Fruit fly (Drosophila melanogaster): ENCODE results near the gene CG15879.

The CG15879 gene

DNA sequence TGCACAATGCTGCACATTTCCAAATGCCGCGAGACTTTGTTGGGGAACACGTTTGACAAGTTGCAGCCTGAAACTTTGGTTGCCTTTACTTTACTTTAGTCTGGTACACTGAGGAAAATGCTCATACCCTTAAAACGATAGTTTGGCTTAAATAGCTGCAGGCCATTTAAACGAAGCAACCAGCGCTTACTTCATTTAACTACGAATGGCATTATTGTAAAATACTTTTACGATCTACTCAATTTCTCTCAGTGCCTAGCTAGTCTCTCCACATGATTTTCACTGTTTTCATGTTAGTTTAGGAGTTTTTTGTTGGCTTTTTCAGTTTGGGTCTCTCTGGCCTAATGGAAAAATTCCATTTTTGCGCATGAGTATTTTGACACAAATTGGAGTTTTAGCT lies 6.9 kb downstream of the CG15879 start (continued):
- TF ChIP-seq CG4617 (GFP tag; optimal IDR thresholded peaks at IDR 0.05; ENCODE audit: borderline replicate concordance) (no peak), sisA (GFP tag; IDR thresholded peaks at IDR 0.05) (peak; percentile 88), Lpt (GFP tag; optimal IDR thresholded peaks at IDR 0.05) (no peak), CG10274 (GFP tag; optimal IDR thresholded peaks at IDR 0.05) (no peak), CG10979 (tag; optimal IDR thresholded peaks at IDR 0.05) (peak; percentile 84), luna (GFP tag; optimal IDR thresholded peaks at IDR 0.05) (no peak), pb (GFP tag; optimal IDR thresholded peaks at IDR 0.05) (peak; percentile 63), Atf-2 (GFP tag; optimal IDR thresholded peaks at IDR 0.05) (peak; percentile 30), Ada2b (GFP tag; IDR thresholded peaks at IDR 0.05) (peak; percentile 79), CG1603 (tag; optimal IDR thresholded peaks at IDR 0.05) (peak; percentile 82), ATbp (GFP tag; optimal IDR thresholded peaks at IDR 0.05) (peak; percentile 75), ap (GFP tag; IDR thresholded peaks at IDR 0.05) (peak; percentile 85), CG11560 (tag; IDR thresholded peaks at IDR 0.05) (peak; percentile 54; the same call in 2 of the 3 replicates), Fer3 (tag; optimal IDR thresholded peaks at IDR 0.05) (peak; percentile 29), CG18011 (GFP tag; optimal IDR thresholded peaks at IDR 0.05) (no peak), crc (GFP tag; optimal IDR thresholded peaks at IDR 0.05) (peak; percentile 59), CG7745 (tag; optimal IDR thresholded peaks at IDR 0.05) (no peak), hb (GFP tag; IDR thresholded peaks at IDR 0.05; ENCODE audit: partially characterized antibody) (no peak), pum (GFP tag; optimal IDR thresholded peaks at IDR 0.05) (peak; percentile 70), oc (tag; optimal IDR thresholded peaks at IDR 0.05) (peak; percentile 54), Awh (GFP tag; IDR thresholded peaks at IDR 0.05) (peak; percentile 90), Lhr (GFP tag; optimal IDR thresholded peaks at IDR 0.05) (peak; percentile 18), gfzf (GFP tag; optimal IDR thresholded peaks at IDR 0.05) (no peak), CG17186 (GFP tag; optimal IDR thresholded peaks at IDR 0.05) (peak; percentile 25), CG34376 (GFP tag; optimal IDR thresholded peaks at IDR 0.05) (no peak), dati (GFP tag; IDR thresholded peaks at IDR 0.05) (peak; percentile 78), eve (GFP tag; optimal IDR thresholded peaks at IDR 0.05) (peak in 1 of 2 experiments; percentile 93), tx (GFP tag; optimal IDR thresholded peaks at IDR 0.05) (peak; percentile 45), CG15011 (GFP tag; optimal IDR thresholded peaks at IDR 0.05) (peak; percentile 8), mirr (GFP tag; optimal IDR thresholded peaks at IDR 0.05) (no peak), ken (GFP tag; IDR thresholded peaks at IDR 0.05) (peak; percentile 88), CG13775 (GFP tag; optimal IDR thresholded peaks at IDR 0.05) (peak; percentile 32), sens (GFP tag) (peak; percentile 97), CG11456 (GFP tag; IDR thresholded peaks at IDR 0.05) (peak; percentile 84), CG2202 (tag; optimal IDR thresholded peaks at IDR 0.05) (peak; percentile 15), CG31388 (GFP tag; optimal IDR thresholded peaks at IDR 0.05) (peak; percentile 48), CG15514 (GFP tag; optimal IDR thresholded peaks at IDR 0.05) (peak; percentile 30), CG8281 (tag; optimal IDR thresholded peaks at IDR 0.05) (peak; percentile 30), bbx (GFP tag; IDR thresholded peaks at IDR 0.05; ENCODE audit: partially characterized antibody) (no peak), CG32772 (GFP tag; IDR thresholded peaks at IDR 0.05) (peak; percentile 75; the same call in 1 of the 2 replicates), sima (GFP tag; optimal IDR thresholded peaks at IDR 0.05) (no peak), CG10147 (GFP tag; optimal IDR thresholded peaks at IDR 0.05) (peak; percentile 55), CG4404 (GFP tag; IDR thresholded peaks at IDR 0.05) (peak; percentile 41), CG11093 (GFP tag; IDR thresholded peaks at IDR 0.05) (peak; percentile 68; the same call in 2 of the 3 replicates), CG7786 (GFP tag; optimal IDR thresholded peaks at IDR 0.05) (peak; percentile 32), dmrt11E (tag; optimal IDR thresholded peaks at IDR 0.05) (peak; percentile 49), run (tag; optimal IDR thresholded peaks at IDR 0.05) (peak; percentile 19), Nf-YA (GFP tag; IDR thresholded peaks at IDR 0.05) (peak; percentile 65), gro (GFP tag; optimal IDR thresholded peaks at IDR 0.05) (peak; percentile 20), pros (GFP tag; optimal IDR thresholded peaks at IDR 0.05) (no peak), CG12071 (GFP tag; optimal IDR thresholded peaks at IDR 0.05) (peak; percentile 76)

Measured in whole organism, embryonic.